Worm (Caenorhabditis elegans) whole organism, midembryonic: ENCODE results near the gene cyp-35B3.

ENCODE experiments used
- T22C8.4 ChIP-seq: fragments of 200-800 bp; sonication (Bioruptor generic); IDR thresholded peaks from 2 replicates; pipeline ENCODE4 v1.3.6; 2022; ENCODE audit warnings: missing genetic modification characterization, missing compliant biosample characterization
- cog-1 ChIP-seq: sonication (generic microtip); optimal IDR thresholded peaks from 2 replicates; lab custom pipeline; 2016; ENCODE audit warnings: missing genetic modification characterization, missing compliant biosample characterization
- flt-1 ChIP-seq: fragments of 200-800 bp; sonication (Bioruptor generic); IDR thresholded peaks from 2 replicates; pipeline ENCODE4 v1.3.6; 2022; ENCODE audit warnings: missing genetic modification characterization, missing compliant biosample characterization
- klf-2 ChIP-seq: fragments of 200-800 bp; sonication (Bioruptor generic); conservative IDR thresholded peaks from 2 replicates; pipeline ENCODE4 v1.3.6; 2022; ENCODE audit warnings: missing genetic modification reagents, missing genetic modification characterization, missing compliant biosample characterization
- med-1 ChIP-seq: sonication (generic microtip); optimal IDR thresholded peaks from 2 replicates; lab custom pipeline; 2017; ENCODE audit warnings: missing genetic modification characterization, mild to moderate bottlenecking, missing compliant biosample characterization, antibody characterized with exemption, missing genetic modification reagents; ENCODE audit not compliant: insufficient read depth
- ref-1 ChIP-seq: fragments of 200-800 bp; sonication (Bioruptor generic); conservative IDR thresholded peaks from 2 replicates; pipeline ENCODE4 v1.3.6; 2022; ENCODE audit warnings: missing genetic modification reagents, missing genetic modification characterization, missing compliant biosample characterization
- tab-1 ChIP-seq: fragments of 200-800 bp; sonication (Bioruptor generic); IDR thresholded peaks from 2 replicates; pipeline ENCODE4 v1.3.6; 2022; ENCODE audit warnings: missing genetic modification characterization, missing compliant biosample characterization
- ztf-23 ChIP-seq: fragments of 200-800 bp; sonication (Bioruptor generic); IDR thresholded peaks from 2 replicates; pipeline ENCODE4 v1.3.6; 2022; ENCODE audit warnings: missing genetic modification reagents, missing genetic modification characterization, missing compliant biosample characterization
- ztf-29 ChIP-seq: fragments of 200-800 bp; sonication (Bioruptor generic); IDR thresholded peaks from 2 replicates; pipeline ENCODE4 v1.3.6; 2022; ENCODE audit warnings: missing genetic modification reagents, missing genetic modification characterization, missing compliant biosample characterization

cyp-35B3 gene

DNA sequence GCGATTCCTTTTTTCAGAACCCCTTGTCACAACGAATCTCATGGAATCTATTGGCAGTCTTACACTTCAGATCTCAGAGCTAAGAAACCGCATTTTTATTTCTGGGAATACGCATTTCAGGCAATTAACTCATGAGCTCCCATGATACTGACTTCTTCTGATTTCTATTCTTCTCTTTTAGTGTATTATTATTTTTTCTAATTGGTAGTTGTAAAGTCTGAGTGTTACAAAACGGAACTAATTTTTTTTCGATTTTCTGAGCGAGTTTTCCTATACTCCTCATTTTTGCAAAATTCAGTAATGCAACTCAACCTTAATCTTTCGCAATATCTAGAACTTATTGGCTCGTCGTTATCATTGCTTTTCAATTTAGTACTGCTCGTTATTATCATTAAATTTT, 29.2 kb downstream of the cyp-35B3 start, which contains the start of gene str-82:
TSS of gene str-82 (plus strand) at position 301 of the 400 bp plus-strand sequence.
- TF ChIP-seq flt-1 (GFP tag; lab: Robert Waterston, UW) (no peak), ref-1 (GFP tag; lab: Robert Waterston, UW) (no peak), ztf-23 (no peak), ztf-29 (GFP tag; lab: Robert Waterston, UW) (no peak), tab-1 (no peak)

DNA sequence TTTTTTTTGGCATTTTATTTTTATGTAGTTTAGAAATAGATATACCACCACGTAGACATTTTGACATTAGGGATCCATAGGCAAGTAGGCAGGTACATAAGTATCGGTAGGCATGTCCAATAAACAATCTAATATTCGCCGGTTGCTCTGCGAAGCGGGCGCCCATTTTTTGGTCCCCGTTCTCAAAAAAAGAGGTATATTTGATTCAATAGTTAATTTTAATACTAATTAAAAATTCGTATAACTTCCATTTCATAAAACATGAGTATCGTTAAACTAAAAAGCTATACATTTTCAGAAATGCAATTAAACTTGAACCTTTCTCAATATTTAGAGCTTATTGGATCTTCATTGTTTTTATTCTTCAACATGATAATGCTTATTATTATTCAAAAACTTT, 31.8 kb downstream of the cyp-35B3 start, which contains the start of gene str-83:
TSS of gene str-83 (plus strand) at position 301 of the 400 bp plus-strand sequence.
- TF ChIP-seq cog-1 (no peak), flt-1 (GFP tag; lab: Robert Waterston, UW) (no peak), ref-1 (GFP tag; lab: Robert Waterston, UW) (no peak), ztf-23 (no peak), tab-1 (no peak)

DNA sequence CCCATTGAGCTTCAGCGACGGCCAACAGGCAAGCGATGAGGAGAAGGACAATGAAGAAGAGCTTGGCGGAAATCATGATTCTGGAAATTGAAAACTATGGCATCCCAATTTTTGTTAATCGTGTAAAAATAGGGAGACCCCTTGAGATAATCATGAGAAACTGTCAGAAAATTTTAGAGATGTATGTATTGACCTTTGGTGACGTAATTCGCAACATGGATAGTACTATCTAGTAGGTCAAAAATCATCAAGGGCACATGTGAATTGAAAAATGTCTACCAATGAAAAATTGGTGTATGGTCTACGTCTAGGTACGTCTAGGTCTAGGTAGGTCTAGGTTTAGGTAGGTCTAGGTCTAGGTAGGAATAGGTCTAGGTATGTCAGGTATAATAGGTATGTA, 33.9 kb downstream of the cyp-35B3 start, which contains the start of gene nlp-34:
TSS of gene nlp-34 (minus strand) at position 82 of the 400 bp plus-strand sequence.
- TF ChIP-seq ztf-29 (GFP tag; lab: Robert Waterston, UW) (no peak), med-1 (GFP tag; lab: Kevin White, UChicago) (no peak), tab-1 (no peak), klf-2 (GFP tag; lab: Robert Waterston, UW) (no peak), flt-1 (GFP tag; lab: Robert Waterston, UW) (no peak), ztf-23 (no peak), ref-1 (GFP tag; lab: Robert Waterston, UW) (no peak), T22C8.4 (GFP tag; lab: Robert Waterston, UW) (no peak), cog-1 (no peak)

DNA sequence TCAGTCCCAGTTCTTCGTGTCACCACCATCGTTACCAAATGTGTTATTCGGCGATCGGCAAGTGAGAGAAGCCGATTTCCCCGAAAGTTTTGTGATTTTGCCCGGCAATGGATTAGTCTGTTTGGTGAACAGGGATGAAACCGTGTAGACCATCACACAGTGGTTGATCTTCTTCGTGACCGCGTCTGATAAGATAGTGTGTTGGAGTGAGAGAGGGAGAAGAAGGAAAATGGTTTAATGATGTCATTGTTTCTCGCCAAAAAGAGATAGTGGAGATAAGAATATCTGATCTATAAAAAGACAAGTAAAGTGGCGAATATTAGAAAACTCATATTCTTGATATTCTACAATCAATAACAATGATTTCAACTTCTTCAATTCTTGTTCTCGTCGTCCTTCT, 34.7 kb downstream of the cyp-35B3 start, which contains the start of gene nlp-31:
TSS of gene nlp-31 (plus strand) at position 237 of the 400 bp plus-strand sequence.
- TF ChIP-seq tab-1 (no peak), med-1 (GFP tag; lab: Kevin White, UChicago) (no peak), ref-1 (GFP tag; lab: Robert Waterston, UW) (no peak), flt-1 (GFP tag; lab: Robert Waterston, UW) (no peak), cog-1 (no peak), T22C8.4 (GFP tag; lab: Robert Waterston, UW) (no peak), ztf-23 (no peak), klf-2 (GFP tag; lab: Robert Waterston, UW) (no peak), ztf-29 (GFP tag; lab: Robert Waterston, UW) (no peak)

DNA sequence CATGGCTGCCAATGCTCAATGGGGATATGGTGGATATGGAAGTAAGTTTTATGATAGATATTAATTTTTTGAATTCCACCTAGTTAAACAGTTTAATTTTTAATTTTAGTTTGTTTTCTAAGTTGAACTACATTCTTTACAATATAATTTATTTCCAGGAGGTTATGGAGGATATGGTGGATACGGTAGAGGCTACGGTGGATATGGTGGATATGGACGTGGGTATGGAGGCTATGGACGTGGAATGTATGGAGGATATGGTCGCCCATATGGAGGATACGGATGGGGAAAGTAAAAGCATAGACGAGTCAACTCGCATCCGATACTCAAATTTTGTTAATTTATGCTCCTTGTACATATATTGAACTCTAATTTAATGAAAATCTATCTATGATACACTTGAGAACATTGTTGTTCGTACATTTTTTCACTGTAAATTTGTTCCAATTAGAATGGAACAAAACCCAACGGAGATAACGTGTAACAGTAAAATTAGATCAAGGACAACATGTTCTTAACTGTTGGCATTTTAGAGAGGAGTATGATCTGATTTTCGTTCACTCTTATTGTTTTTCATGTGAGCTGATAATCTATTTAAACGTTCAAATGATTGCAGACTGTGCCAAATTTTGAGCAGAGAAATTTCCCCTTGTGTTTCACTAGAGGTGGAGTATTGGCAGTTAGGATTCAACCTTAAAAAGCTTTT, 35.2 kb downstream of the cyp-35B3 start:
- TF ChIP-seq med-1 (GFP tag; lab: Kevin White, UChicago) (no peak), T22C8.4 (GFP tag; lab: Robert Waterston, UW) (no peak), ref-1 (GFP tag; lab: Robert Waterston, UW) (no peak), flt-1 (GFP tag; lab: Robert Waterston, UW) (no peak), ztf-23 (no peak), tab-1 (no peak), cog-1 (no peak), ztf-29 (GFP tag; lab: Robert Waterston, UW) (no peak), klf-2 (GFP tag; lab: Robert Waterston, UW) (no peak)

DNA sequence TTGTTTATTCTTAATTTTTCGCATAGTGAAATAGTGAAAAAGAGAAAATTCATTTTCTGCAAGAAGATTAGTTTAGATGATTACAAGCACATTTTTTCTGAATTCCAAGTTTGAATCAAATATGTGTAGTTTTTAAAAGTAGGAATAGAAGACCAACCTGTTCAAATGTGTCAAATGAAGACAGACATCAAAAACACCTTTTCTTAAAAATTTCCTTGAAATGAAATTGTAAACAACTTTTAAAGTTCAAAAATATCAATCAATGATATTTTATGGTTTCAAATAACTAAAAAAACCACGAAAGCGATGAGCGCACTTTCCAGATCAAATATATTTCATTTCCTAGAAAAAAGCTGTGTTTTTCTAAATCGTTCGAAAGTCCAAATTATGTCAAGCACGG, 36.5 kb downstream of the cyp-35B3 start, which contains the start of gene nlp-30:
TSS of gene nlp-30 (plus strand) at position 301 of the 400 bp plus-strand sequence.
- TF ChIP-seq klf-2 (GFP tag; lab: Robert Waterston, UW) (no peak), cog-1 (no peak), ztf-23 (no peak), tab-1 (no peak), flt-1 (GFP tag; lab: Robert Waterston, UW) (no peak), med-1 (GFP tag; lab: Kevin White, UChicago) (no peak), T22C8.4 (GFP tag; lab: Robert Waterston, UW) (no peak), ref-1 (GFP tag; lab: Robert Waterston, UW) (no peak)

DNA sequence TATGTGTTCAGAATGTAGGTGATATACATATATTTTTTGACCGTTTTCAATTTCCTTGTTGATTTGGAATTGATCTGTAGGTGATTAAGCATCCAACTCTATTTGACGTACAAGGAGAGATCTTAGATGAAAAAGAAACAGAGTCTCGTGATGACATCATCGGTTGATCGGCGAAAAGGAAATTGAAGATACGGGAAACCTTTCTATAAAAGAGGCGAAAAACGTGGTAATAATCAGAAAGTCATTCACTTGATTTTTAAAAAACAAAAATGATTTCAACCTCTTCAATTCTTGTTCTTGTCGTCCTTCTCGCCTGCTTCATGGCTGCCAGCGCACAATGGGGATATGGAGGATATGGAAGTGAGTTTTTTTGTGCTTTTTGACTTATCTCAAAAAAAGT, 39.0 kb downstream of the cyp-35B3 start, which contains the start of gene nlp-29:
TSS of gene nlp-29 (plus strand) at position 248 of the 400 bp plus-strand sequence.
- TF ChIP-seq flt-1 (GFP tag; lab: Robert Waterston, UW), result no peak
- no peak for TF ChIP-seq cog-1
- no peak for TF ChIP-seq ref-1 (GFP tag; lab: Robert Waterston, UW)
- TF ChIP-seq ztf-29 (GFP tag; lab: Robert Waterston, UW), result no peak
- TF ChIP-seq T22C8.4 (GFP tag; lab: Robert Waterston, UW), result no peak
- no peak for TF ChIP-seq tab-1

DNA sequence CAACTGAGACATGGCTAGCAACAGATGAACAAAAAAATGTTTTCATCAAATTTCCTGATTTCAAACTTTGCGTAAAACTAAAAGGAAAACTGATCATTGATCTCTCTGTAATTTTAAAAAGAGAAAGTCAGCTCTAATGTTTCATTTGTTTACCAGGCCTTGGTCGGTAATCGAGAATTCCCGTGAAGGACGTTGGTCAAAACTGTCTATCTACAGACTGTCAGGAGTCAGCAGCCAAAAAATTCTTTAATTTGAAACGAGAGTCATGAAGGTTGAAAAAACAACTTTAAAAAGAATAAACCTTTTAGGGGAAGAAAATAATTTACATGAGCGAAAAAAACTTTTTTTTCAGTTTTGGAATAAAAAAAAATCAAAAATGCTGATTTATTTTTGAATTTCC, 40.0 kb downstream of the cyp-35B3 start:
- TF ChIP-seq ref-1 (GFP tag; lab: Robert Waterston, UW), result no peak
- no peak for TF ChIP-seq ztf-23
- TF ChIP-seq klf-2 (GFP tag; lab: Robert Waterston, UW), result no peak
- TF ChIP-seq cog-1, result no peak
- no peak for TF ChIP-seq med-1 (GFP tag; lab: Kevin White, UChicago)
- TF ChIP-seq ztf-29 (GFP tag; lab: Robert Waterston, UW), result no peak
- TF ChIP-seq tab-1, result no peak
- TF ChIP-seq T22C8.4 (GFP tag; lab: Robert Waterston, UW), result no peak
- no peak for TF ChIP-seq flt-1 (GFP tag; lab: Robert Waterston, UW)

DNA sequence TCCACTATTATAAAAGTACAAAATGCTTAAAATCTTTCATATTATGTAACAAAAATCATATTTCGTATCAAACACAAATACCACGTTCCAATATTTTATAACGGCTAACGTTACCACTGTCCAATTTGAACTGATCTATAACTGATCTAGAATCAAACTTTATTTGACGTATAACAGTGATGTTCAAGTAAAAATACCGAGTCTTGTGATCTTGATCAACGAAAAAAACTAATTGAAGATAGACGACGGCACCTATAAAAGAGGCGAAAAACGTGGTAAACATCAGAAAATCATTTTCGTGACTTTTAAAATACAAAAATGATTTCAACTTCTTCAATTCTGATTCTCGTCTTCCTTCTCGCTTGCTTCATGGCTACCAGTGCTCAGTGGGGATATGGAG, 42.5 kb downstream of the cyp-35B3 start, which contains the start of gene nlp-28:
TSS of gene nlp-28 (plus strand) at position 285 of the 400 bp plus-strand sequence.
- TF ChIP-seq ztf-29 (GFP tag; lab: Robert Waterston, UW) (no peak), ztf-23 (no peak)

DNA sequence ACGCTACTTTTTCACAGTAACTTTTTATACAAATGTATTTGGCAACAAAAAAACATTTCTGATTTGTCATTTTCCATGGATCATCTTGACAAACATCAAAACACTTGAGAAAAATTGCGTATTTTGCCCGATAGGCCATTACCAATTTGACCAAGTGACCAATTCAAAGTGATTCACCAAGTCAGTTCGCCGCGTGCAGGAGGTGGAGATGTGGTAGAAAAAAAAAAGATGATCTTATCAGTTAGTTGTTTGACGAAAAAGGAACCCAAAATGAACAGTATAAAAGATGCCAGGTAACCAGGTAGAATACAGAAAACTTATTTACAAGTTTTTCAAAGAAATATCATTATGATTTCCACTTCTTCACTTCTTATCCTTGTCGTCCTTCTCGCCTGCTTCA, 43.9 kb downstream of the cyp-35B3 start, which contains the start of gene nlp-27:
TSS of gene nlp-27 (plus strand) at position 309 of the 400 bp plus-strand sequence.
- no peak for TF ChIP-seq ztf-29 (GFP tag; lab: Robert Waterston, UW)
- no peak for TF ChIP-seq T22C8.4 (GFP tag; lab: Robert Waterston, UW)
- TF ChIP-seq flt-1 (GFP tag; lab: Robert Waterston, UW), result no peak
- no peak for TF ChIP-seq ref-1 (GFP tag; lab: Robert Waterston, UW)
- TF ChIP-seq ztf-23, result no peak
- TF ChIP-seq tab-1, result no peak
- TF ChIP-seq klf-2 (GFP tag; lab: Robert Waterston, UW), result no peak
- TF ChIP-seq cog-1, result no peak
- no peak for TF ChIP-seq med-1 (GFP tag; lab: Kevin White, UChicago)
